Worm (Caenorhabditis elegans): ENCODE data around the gene F11A5.17.

F11A5.17 gene

ce11 chrV:16169026-16169425 is 32.8 kb upstream of the F11A5.17 start, which contains the start of gene str-111:
Gene str-111 (minus strand): TSS chrV:16169126.
- no peak for TF ChIP-seq madf-2 (tag; optimal IDR thresholded peaks at IDR 0.05)
- no peak for TF ChIP-seq ceh-9 (tag; optimal IDR thresholded peaks at IDR 0.05)
- no peak for TF ChIP-seq ttx-3 (tag; optimal IDR thresholded peaks at IDR 0.05)
- TF ChIP-seq pat-9 (tag; optimal IDR thresholded peaks at IDR 0.05), result no peak

ce11 chrV:16171721-16172120 is 30.1 kb upstream of the F11A5.17 start, which contains the start of gene K05D4.9:
Gene K05D4.9 (minus strand): TSS chrV:16171821.
- TF ChIP-seq pat-9 (tag; optimal IDR thresholded peaks at IDR 0.05) (no peak), fax-1 (tag; optimal IDR thresholded peaks at IDR 0.05) (no peak), sdc-2 (tag; optimal IDR thresholded peaks at IDR 0.05) (no peak), gmeb-2 (tag; optimal IDR thresholded peaks at IDR 0.05) (no peak)

- TF ChIP-seq ama-1 (optimal IDR thresholded peaks at IDR 0.05) (no peak), elt-2 (tag; optimal IDR thresholded peaks at IDR 0.05) (peak; percentile 93)
Measured at ce11 chrV:16174109-16174508, 27.7 kb upstream of the F11A5.17 start.

- TF ChIP-seq elt-2 (tag; optimal IDR thresholded peaks at IDR 0.05), result peak; percentile 65
- no peak for TF ChIP-seq ceh-6 (GFP tag; optimal IDR thresholded peaks at IDR 0.05)
Measured at ce11 chrV:16175227-16175626, 26.6 kb upstream of the F11A5.17 start.

- TF ChIP-seq dmd-4 (tag; optimal IDR thresholded peaks at IDR 0.05; ENCODE audit: borderline replicate concordance) (no peak), ceh-31 (tag; optimal IDR thresholded peaks at IDR 0.05) (no peak), pqm-1 (tag; optimal IDR thresholded peaks at IDR 0.05) (no peak), hlh-13 (GFP tag; optimal IDR thresholded peaks at IDR 0.05) (no peak), ceh-22 (tag; optimal IDR thresholded peaks at IDR 0.05) (no peak), unc-86 (tag; optimal IDR thresholded peaks at IDR 0.05) (no peak), pha-2 (tag; optimal IDR thresholded peaks at IDR 0.05) (no peak), ceh-2 (tag; optimal IDR thresholded peaks at IDR 0.05) (no peak)
Measured at ce11 chrV:16175757-16176156, 26.1 kb upstream of the F11A5.17 start, which contains the start of gene cyp-33D1. Gene cyp-33D1 (minus strand): TSS chrV:16175857.

ce11 chrV:16180350-16180749 is 21.5 kb upstream of the F11A5.17 start, which contains the start of gene str-106:
Gene str-106 (plus strand): TSS chrV:16180650.
- TF ChIP-seq ceh-34 (tag; optimal IDR thresholded peaks at IDR 0.05) (no peak), dve-1 (tag; optimal IDR thresholded peaks at IDR 0.05) (no peak), ceh-30 (tag; optimal IDR thresholded peaks at IDR 0.05) (no peak), elt-4 (tag; optimal IDR thresholded peaks at IDR 0.05) (no peak), dmd-4 (tag; optimal IDR thresholded peaks at IDR 0.05; ENCODE audit: borderline replicate concordance) (no peak), ceh-2 (tag; optimal IDR thresholded peaks at IDR 0.05) (no peak), ceh-24 (tag; optimal IDR thresholded peaks at IDR 0.05) (no peak)

ce11 chrV:16182110-16182509 is 19.7 kb upstream of the F11A5.17 start, which contains the start of gene srz-13:
Gene srz-13 (plus strand): TSS chrV:16182410.
- TF ChIP-seq odd-2 (tag; optimal IDR thresholded peaks at IDR 0.05), result no peak
- TF ChIP-seq ahr-1 (tag; optimal IDR thresholded peaks at IDR 0.05), result no peak
- TF ChIP-seq hlh-6 (tag; optimal IDR thresholded peaks at IDR 0.05), result no peak
- no peak for TF ChIP-seq Y22D7AL.16 (tag; optimal IDR thresholded peaks at IDR 0.05)
- no peak for TF ChIP-seq ztf-16 (tag; optimal IDR thresholded peaks at IDR 0.05)
- no peak for TF ChIP-seq pha-2 (tag; optimal IDR thresholded peaks at IDR 0.05)
- no peak for TF ChIP-seq lin-11 (tag; optimal IDR thresholded peaks at IDR 0.05)
- TF ChIP-seq ceh-30 (tag; optimal IDR thresholded peaks at IDR 0.05), result no peak
- no peak for TF ChIP-seq sdc-2 (tag; optimal IDR thresholded peaks at IDR 0.05)
- TF ChIP-seq fkh-6 (tag; optimal IDR thresholded peaks at IDR 0.05), result no peak
- no peak for TF ChIP-seq hlh-30 (tag; optimal IDR thresholded peaks at IDR 0.05; ENCODE audit: insufficient read depth)
- TF ChIP-seq ceh-6 (GFP tag; optimal IDR thresholded peaks at IDR 0.05), result no peak
- TF ChIP-seq pag-3 (tag; optimal IDR thresholded peaks at IDR 0.05; ENCODE audit: borderline replicate concordance), result no peak
- TF ChIP-seq npax-4 (tag; optimal IDR thresholded peaks at IDR 0.05), result no peak
- TF ChIP-seq unc-3 (GFP tag; conservative IDR thresholded peaks at IDR 0.05), result no peak
- TF ChIP-seq unc-3 (tag; optimal IDR thresholded peaks at IDR 0.05), result no peak
- no peak for TF ChIP-seq dve-1 (tag; optimal IDR thresholded peaks at IDR 0.05)
